Fruit fly (Drosophila melanogaster) Kc167 (cell line): ENCODE data around the gene ast.

Experiments used
- Myc ChIP-seq: fragments of >200 bp; optimal IDR thresholded peaks from 2 replicates; lab custom pipeline; 2017; ENCODE audit warnings: missing external identifiers
- Sin3A ChIP-seq: fragments of >200 bp; optimal IDR thresholded peaks from 2 replicates; lab custom pipeline; 2018; ENCODE audit warnings: missing external identifiers
- h ChIP-seq: fragments of >200 bp; optimal IDR thresholded peaks from 3 replicates; lab custom pipeline; 2018; ENCODE audit warnings: missing external identifiers
- insv ChIP-seq: fragments of >200 bp; optimal IDR thresholded peaks from 3 replicates; lab custom pipeline; 2018; ENCODE audit warnings: missing external identifiers
- psq ChIP-seq: fragments of >200 bp; optimal IDR thresholded peaks from 2 replicates; lab custom pipeline; 2017; ENCODE audit warnings: missing external identifiers
- ttk ChIP-seq: sonication (Bioruptor generic); optimal IDR thresholded peaks from 2 replicates; lab custom pipeline; 2017; ENCODE audit warnings: missing external identifiers

- TF ChIP-seq psq (lab: Kevin White, UChicago): no peak
- TF ChIP-seq insv: no peak
- TF ChIP-seq Sin3A (lab: Kevin White, UChicago): no peak
- TF ChIP-seq Myc (lab: Kevin White, UChicago): no peak
- TF ChIP-seq ttk (lab: Kevin White, UChicago): no peak
- TF ChIP-seq h (lab: Kevin White, UChicago): no peak
Measured at dm6 chr2L:1070941-1071340, 6.8 kb upstream of the ast start.
